Worm (Caenorhabditis elegans): Measurements from ENCODE around the gene K11G12.6.

Gene K11G12.6

ce11 chrX:6742011-6742683, 12.7 kb upstream of the K11G12.6 start, which contains the start of gene mdl-1:
Gene mdl-1, plus strand, starts transcription at chrX:6742351.
- no peak for TF ChIP-seq W03F9.2 (tag; optimal IDR thresholded peaks at IDR 0.05)
- peak; percentile 4 for TF ChIP-seq him-1 (tag; optimal IDR thresholded peaks at IDR 0.05)

ce11 chrX:6741532-6741931, 12.1 kb upstream of the K11G12.6 start:
- TF ChIP-seq him-1 (tag; optimal IDR thresholded peaks at IDR 0.05) (no peak), W03F9.2 (tag; optimal IDR thresholded peaks at IDR 0.05) (peak; percentile 1)

- no peak for TF ChIP-seq dao-5 (tag; optimal IDR thresholded peaks at IDR 0.05)
- no peak for TF ChIP-seq W03F9.2 (tag; optimal IDR thresholded peaks at IDR 0.05)
- TF ChIP-seq him-1 (tag; optimal IDR thresholded peaks at IDR 0.05), result no peak
These were observed 11.5 kb upstream of the K11G12.6 start for ce11 chrX:6740983-6741365.

ce11 chrX:6740282-6740982, 11.0 kb upstream of the K11G12.6 start:
- TF ChIP-seq him-1 (tag; optimal IDR thresholded peaks at IDR 0.05), result peak; percentile 38
- no peak for TF ChIP-seq W03F9.2 (tag; optimal IDR thresholded peaks at IDR 0.05)

DNA sequence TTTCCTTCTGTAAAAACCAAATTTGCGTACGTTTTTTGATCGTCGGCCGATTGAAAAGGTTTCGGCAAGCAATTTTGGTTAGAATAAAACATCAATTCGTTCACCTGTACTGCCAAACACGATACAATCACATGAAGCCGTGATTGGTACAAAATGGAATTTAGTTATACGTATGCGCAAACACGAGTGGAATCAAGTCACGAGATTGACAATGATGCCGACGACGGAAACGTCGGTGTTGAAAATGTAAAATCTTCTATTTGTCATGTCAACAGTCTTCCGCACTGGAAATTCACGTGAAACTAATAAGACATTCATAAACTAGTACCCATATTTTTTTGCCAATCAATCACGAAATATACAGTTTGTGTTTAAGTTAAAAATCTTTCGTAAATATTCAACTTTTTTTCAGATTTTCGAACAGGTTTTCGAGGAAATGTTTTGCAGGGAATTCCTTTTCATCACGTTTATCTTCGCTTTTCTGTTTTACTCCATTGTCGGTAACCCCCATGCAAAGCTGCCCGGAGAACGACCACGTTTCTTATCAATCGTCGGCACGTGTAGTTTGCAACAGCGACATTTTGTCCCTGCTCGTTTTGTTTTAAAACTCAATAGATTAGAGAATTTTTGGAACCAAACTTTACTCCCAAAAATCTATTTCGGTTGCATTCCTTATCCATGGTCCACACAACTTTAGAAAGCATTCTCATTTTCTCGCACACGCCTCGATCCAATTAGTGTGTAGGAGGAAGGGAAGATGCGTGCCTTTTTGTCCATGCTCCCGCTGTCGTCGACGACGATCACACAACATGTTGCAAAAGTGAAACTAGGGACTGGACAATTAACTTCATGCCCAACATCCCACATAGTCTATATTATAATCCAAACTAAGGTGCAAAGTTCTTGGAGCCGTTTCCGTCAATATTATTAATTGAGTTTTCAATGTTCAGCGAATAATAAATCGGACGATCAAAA, 9.9 kb upstream of the K11G12.6 start:
- TF ChIP-seq him-1 (tag; optimal IDR thresholded peaks at IDR 0.05) (peak; percentile 19), dao-5 (tag; optimal IDR thresholded peaks at IDR 0.05) (no peak)

DNA sequence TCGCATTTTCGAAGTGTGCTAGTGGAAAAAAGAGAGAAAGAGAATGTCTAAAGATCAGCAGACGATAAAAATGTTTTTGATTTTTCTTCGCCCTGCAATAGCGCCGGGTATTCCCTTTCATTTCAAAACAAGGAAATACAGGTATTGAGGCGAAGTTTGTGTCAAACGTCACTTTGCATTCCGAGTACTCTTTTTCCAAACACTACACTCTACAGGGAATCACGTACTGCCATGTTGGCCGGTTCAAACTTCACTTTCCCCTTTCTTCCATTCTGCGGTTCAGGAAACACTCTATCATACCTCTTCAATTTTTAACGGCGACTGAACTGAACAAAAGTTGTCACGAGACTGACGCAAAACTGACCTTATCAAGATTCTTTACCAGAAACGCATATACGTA, 9.1 kb upstream of the K11G12.6 start:
- TF ChIP-seq dao-5 (tag; optimal IDR thresholded peaks at IDR 0.05), result no peak
- no peak for TF ChIP-seq him-1 (tag; optimal IDR thresholded peaks at IDR 0.05)
- TF ChIP-seq W03F9.2 (tag; optimal IDR thresholded peaks at IDR 0.05), result no peak

DNA sequence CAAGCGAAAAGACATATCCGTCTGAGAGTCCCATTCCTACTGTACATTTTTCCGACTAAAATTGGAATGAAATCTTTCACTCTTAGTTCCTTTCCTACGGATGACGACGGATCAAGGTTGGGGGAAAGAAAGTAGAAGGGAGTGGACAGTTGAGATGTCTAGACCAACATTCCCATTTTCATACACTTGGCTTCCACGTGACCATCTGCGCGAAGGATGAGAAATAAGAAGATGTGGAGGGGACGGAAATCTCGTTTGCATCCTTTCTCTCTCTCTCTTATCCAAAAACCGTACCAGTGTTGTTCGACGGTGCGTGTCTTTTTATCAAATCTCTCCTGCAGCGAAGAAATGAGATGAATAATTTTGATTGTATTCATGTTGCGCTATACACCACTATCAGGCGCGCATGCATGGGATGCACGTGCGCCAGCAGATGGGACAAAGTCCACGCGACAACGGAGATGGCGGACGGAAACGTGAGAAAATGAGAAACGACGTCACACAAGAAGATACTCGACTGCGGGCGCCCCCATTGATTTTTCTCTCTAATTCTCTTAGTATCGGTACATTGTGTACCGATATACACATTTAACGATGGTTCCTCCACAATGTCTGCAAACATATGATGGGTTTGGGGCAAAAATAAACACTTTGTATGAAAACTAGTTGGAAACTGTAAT, 8.0 kb upstream of the K11G12.6 start:
- peak; percentile 84 for TF ChIP-seq him-1 (tag; optimal IDR thresholded peaks at IDR 0.05)
- no peak for TF ChIP-seq dao-5 (tag; optimal IDR thresholded peaks at IDR 0.05)
- TF ChIP-seq W03F9.2 (tag; optimal IDR thresholded peaks at IDR 0.05), result no peak

DNA sequence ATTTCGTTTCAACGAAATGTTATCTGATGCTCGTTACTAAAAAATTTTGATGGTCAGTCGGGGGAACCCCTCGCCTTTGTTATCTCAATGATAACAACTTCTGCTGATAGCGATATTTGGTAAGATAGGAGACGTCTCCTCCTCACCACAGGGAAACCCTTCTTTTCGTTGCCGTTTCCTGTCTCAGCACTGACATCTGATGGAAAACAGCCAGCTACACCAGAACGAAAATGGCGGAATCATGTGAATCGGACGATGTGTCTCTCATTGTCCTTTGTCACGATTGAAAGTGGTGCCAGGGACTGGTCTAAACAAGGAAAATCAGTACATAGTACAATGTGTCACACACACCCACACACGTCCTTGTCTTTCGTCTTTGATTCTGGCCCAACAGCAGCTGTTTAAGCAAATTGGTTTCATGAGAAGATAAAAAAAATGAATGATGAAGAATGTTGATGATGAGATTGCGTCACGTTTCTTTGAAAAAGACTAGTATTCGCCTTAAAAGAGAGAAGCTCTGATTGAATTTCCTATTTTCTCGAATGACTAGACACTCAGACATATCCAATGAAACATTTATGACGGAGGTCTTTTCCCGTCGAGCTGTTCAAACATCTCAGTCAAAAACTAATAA, 7.0 kb upstream of the K11G12.6 start:
- TF ChIP-seq him-1 (tag; optimal IDR thresholded peaks at IDR 0.05) (no peak), dao-5 (tag; optimal IDR thresholded peaks at IDR 0.05) (no peak), W03F9.2 (tag; optimal IDR thresholded peaks at IDR 0.05) (peak; percentile 37)

ce11 chrX:6735494-6735893, 6.0 kb upstream of the K11G12.6 start:
- TF ChIP-seq W03F9.2 (tag; optimal IDR thresholded peaks at IDR 0.05), result no peak
- TF ChIP-seq him-1 (tag; optimal IDR thresholded peaks at IDR 0.05), result no peak
- no peak for TF ChIP-seq dao-5 (tag; optimal IDR thresholded peaks at IDR 0.05)

DNA sequence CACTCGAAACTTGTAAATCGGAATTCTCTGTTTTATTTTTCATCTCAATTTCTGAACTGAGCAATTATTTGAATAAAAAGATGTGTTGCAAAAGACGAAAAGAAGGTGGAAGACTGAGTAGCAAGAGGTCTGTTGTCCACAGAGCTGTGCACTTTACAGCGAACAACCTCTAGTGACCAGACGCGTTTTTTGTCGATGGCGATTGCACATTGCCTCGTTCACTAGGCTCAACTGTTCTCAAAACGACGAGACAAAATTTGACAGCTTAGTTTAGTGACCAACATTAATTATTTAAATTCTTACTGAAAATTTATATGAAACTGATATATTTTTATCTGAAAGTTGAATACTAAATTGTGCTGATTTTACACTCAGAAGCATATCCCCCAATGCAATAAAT, 3.7 kb upstream of the K11G12.6 start, which contains the start of gene R03E9.2:
TSS of gene R03E9.2 (minus strand) at position 101 of the 400 bp plus-strand sequence.
- TF ChIP-seq W03F9.2 (tag; optimal IDR thresholded peaks at IDR 0.05) (no peak), him-1 (tag; optimal IDR thresholded peaks at IDR 0.05) (no peak), dao-5 (tag; optimal IDR thresholded peaks at IDR 0.05) (no peak)

- TF ChIP-seq him-1 (tag; optimal IDR thresholded peaks at IDR 0.05), result no peak
- no peak for TF ChIP-seq dao-5 (tag; optimal IDR thresholded peaks at IDR 0.05)
- TF ChIP-seq W03F9.2 (tag; optimal IDR thresholded peaks at IDR 0.05), result no peak
These were observed 549 bp downstream of the K11G12.6 start for ce11 chrX:6728820-6729396.

ce11 chrX:6725260-6725718, 4.2 kb downstream of the K11G12.6 start, which contains the start of gene slc-25A10:
Gene slc-25A10, minus strand, starts transcription at chrX:6725668.
- TF ChIP-seq W03F9.2 (tag; optimal IDR thresholded peaks at IDR 0.05) (no peak), dao-5 (tag; optimal IDR thresholded peaks at IDR 0.05) (no peak), him-1 (tag; optimal IDR thresholded peaks at IDR 0.05) (no peak)
